Worm (Caenorhabditis elegans) whole organism, L4/young adult: ENCODE measurements around the gene C50F4.16.

Source experiments
- W03F9.2 ChIP-seq: fragments of 150-350 bp; optimal IDR thresholded peaks from 2 replicates; lab custom pipeline; 2014; ENCODE audit warnings: missing biosample characterization, missing genetic modification characterization
- dao-5 ChIP-seq: sonication (generic microtip); optimal IDR thresholded peaks from 2 replicates; lab custom pipeline; 2016; ENCODE audit warnings: missing genotype, missing genetic modification characterization, moderate library complexity, missing compliant biosample characterization
- him-1 ChIP-seq: sonication (generic microtip); optimal IDR thresholded peaks from 2 replicates; lab custom pipeline; 2016; ENCODE audit warnings: missing genotype, missing genetic modification reagents, missing genetic modification characterization, missing compliant biosample characterization

Gene C50F4.16

ce11 chrV:9541506-9541905, at the start of gene C50F4.16:
Gene C50F4.16, minus strand, starts transcription at chrV:9541606.
- TF ChIP-seq W03F9.2 (tag; lab: Kevin White, UChicago): no peak
- no peak for TF ChIP-seq dao-5 (tag; lab: Kevin White, UChicago)
- no peak for TF ChIP-seq him-1 (tag; lab: Kevin White, UChicago)

- no peak for TF ChIP-seq W03F9.2 (tag; lab: Kevin White, UChicago)
- no peak for TF ChIP-seq dao-5 (tag; lab: Kevin White, UChicago)
- TF ChIP-seq him-1 (tag; lab: Kevin White, UChicago): no peak
These were observed 48.9 kb upstream of the C50F4.16 start, which contains the start of gene K09G1.2 for ce11 chrV:9590317-9590716. Gene K09G1.2, plus strand, starts transcription at chrV:9590617.

ce11 chrV:9588574-9588973, 47.2 kb upstream of the C50F4.16 start:
- TF ChIP-seq W03F9.2 (tag; lab: Kevin White, UChicago) (no peak), him-1 (tag; lab: Kevin White, UChicago) (no peak), dao-5 (tag; lab: Kevin White, UChicago) (no peak)

ce11 chrV:9587619-9588018, 46.2 kb upstream of the C50F4.16 start:
- TF ChIP-seq W03F9.2 (tag; lab: Kevin White, UChicago): no peak
- TF ChIP-seq him-1 (tag; lab: Kevin White, UChicago): no peak
- no peak for TF ChIP-seq dao-5 (tag; lab: Kevin White, UChicago)

ce11 chrV:9584263-9584662, 42.9 kb upstream of the C50F4.16 start:
- TF ChIP-seq him-1 (tag; lab: Kevin White, UChicago) (no peak), dao-5 (tag; lab: Kevin White, UChicago) (no peak), W03F9.2 (tag; lab: Kevin White, UChicago) (no peak)

DNA sequence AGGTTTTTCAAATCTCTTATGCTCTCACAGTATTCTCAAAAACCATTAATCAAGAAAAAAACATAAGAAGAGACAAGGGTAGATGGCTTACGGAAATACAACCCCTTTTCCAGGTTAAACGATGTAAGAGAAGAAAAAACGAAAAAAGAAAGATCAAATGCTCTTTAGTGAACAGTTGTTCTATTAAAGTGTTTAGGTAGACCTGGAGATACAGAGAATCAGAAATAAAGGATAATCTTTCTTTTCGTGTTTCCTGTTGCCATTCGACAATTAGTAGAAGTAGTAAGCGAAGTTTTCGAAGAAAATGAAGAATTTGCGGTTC, 41.9 kb upstream of the C50F4.16 start, which contains the start of gene K09G1.1:
Gene K09G1.1 (plus strand): TSS at position 223 of the 322 bp plus-strand sequence.
- no peak for TF ChIP-seq him-1 (tag; lab: Kevin White, UChicago)
- TF ChIP-seq dao-5 (tag; lab: Kevin White, UChicago): no peak
- no peak for TF ChIP-seq W03F9.2 (tag; lab: Kevin White, UChicago)

DNA sequence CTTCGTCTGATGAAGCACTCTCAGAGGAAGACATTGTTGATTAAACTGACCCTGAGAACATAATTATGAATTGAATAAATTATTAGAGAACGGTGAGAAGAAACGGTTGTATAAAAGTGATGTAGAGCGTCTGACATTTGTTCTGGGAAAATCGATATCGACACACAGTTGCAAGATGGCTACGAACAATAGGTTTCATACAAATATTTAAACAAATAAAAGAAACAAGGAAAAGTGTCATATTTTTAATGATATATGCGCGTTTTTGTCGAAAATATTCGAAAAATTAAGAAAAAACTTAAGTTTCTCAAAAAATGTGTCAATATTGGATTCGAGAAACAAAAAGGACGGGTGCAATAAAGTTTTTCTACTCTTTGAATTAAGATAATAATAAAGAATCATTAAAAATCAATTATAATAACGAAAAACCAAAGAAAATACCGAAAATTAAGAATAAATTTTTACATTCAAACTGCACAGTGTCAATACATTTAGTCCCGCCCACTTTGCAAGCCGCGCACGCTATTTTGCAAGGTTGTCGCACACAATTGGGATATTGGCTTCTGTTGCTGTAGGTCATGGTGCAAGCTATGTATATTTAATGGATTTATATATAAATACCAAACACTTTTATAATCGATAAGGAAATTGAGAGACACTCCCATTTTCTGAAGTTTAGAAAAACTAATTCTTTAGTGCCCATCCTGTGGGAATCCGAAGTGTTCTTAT, 41.4 kb upstream of the C50F4.16 start, which contains the start of gene rtfo-1:
Gene rtfo-1 (minus strand): TSS at position 51 of the 729 bp plus-strand sequence.
- no peak for TF ChIP-seq dao-5 (tag; lab: Kevin White, UChicago)
- no peak for TF ChIP-seq W03F9.2 (tag; lab: Kevin White, UChicago)
- TF ChIP-seq him-1 (tag; lab: Kevin White, UChicago): no peak

DNA sequence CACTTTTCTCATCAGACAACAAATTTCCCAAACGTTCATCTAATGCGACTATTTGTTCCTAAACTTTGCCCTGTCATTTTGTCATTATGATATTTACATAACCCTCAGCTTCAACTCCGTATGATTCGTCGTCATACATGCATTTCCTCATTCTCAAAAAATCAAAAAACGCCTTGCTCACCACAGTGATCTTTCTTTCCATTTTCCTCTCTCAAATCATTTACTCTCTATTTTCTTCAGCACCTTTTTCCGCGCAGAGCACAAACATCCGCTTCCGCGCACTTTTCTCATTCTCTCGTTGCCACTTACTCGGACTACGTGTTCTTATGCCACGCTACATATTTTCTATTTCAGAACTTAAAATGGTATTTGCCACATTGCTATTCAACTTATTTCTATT, 35.6 kb upstream of the C50F4.16 start, which contains the start of gene F25B3.2:
Gene F25B3.2 (plus strand): TSS at position 301 of the 400 bp plus-strand sequence.
- no peak for TF ChIP-seq him-1 (tag; lab: Kevin White, UChicago)
- TF ChIP-seq dao-5 (tag; lab: Kevin White, UChicago): no peak
- TF ChIP-seq W03F9.2 (tag; lab: Kevin White, UChicago): no peak

- TF ChIP-seq W03F9.2 (tag; lab: Kevin White, UChicago): no peak
- no peak for TF ChIP-seq him-1 (tag; lab: Kevin White, UChicago)
- no peak for TF ChIP-seq dao-5 (tag; lab: Kevin White, UChicago)
These were observed 30.3 kb upstream of the C50F4.16 start for ce11 chrV:9571673-9572072.

- TF ChIP-seq him-1 (tag; lab: Kevin White, UChicago) (no peak), W03F9.2 (tag; lab: Kevin White, UChicago) (no peak), dao-5 (tag; lab: Kevin White, UChicago) (no peak)
These were observed 29.6 kb upstream of the C50F4.16 start for ce11 chrV:9571056-9571455.

DNA sequence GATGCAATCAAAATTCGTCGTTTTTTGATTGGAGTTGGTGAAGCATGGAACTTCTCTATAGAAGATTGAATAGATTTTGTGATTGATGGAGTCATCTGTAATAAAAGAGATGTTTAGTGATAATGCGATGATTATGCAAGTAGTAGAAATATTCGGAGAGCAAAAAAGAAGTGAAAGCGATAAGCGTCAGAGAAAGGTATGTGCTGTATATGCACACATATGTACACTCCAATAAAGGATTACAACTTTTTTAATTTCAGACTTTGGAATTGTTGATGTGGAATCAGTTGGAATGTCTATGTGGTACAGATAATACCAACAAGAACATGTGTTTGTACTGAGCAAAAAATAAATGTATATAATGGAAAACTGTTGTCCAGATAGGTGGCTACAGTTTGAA, 28.8 kb upstream of the C50F4.16 start, which contains the start of gene F25B3.5:
Gene F25B3.5 (minus strand): TSS at position 101 of the 400 bp plus-strand sequence.
- no peak for TF ChIP-seq him-1 (tag; lab: Kevin White, UChicago)
- TF ChIP-seq W03F9.2 (tag; lab: Kevin White, UChicago): no peak
- TF ChIP-seq dao-5 (tag; lab: Kevin White, UChicago): no peak

DNA sequence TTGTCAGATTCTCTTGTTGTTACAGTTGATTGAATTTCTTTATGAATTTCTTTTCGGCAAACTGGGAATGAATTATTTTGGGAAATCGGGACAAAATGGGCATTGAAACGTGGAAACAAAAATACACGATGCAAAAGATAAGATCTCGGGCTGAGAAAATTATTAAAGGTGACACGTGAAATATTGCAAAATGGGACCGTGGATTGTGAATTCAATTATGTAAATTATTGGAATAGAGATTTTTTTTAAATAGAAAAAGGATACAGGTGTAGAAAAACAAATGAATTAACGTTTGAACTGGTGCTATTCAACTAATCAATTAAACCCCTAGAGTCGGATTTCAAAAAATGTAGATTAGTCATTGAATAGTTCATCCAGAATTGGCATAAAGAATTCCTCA, 27.3 kb upstream of the C50F4.16 start, which contains the start of gene F25B3.4:
Gene F25B3.4 (minus strand): TSS at position 101 of the 400 bp plus-strand sequence.
- TF ChIP-seq him-1 (tag; lab: Kevin White, UChicago) (no peak), W03F9.2 (tag; lab: Kevin White, UChicago) (no peak), dao-5 (tag; lab: Kevin White, UChicago) (no peak)

ce11 chrV:9563585-9563984, 22.2 kb upstream of the C50F4.16 start:
- TF ChIP-seq him-1 (tag; lab: Kevin White, UChicago) (no peak), W03F9.2 (tag; lab: Kevin White, UChicago) (no peak), dao-5 (tag; lab: Kevin White, UChicago) (no peak)
